Fruit fly (Drosophila melanogaster) whole organism: ENCODE measurements around the gene BORCS5.

Experiments
- Dll ChIP-seq: fragments of >200 bp; optimal IDR thresholded peaks from 2 replicates; lab custom pipeline; 2017
- usp ChIP-seq: fragments of >200 bp; optimal IDR thresholded peaks from 2 replicates; lab custom pipeline; 2017; ENCODE audit warnings: missing biosample characterization, missing genetic modification characterization, mixed read lengths

DNA sequence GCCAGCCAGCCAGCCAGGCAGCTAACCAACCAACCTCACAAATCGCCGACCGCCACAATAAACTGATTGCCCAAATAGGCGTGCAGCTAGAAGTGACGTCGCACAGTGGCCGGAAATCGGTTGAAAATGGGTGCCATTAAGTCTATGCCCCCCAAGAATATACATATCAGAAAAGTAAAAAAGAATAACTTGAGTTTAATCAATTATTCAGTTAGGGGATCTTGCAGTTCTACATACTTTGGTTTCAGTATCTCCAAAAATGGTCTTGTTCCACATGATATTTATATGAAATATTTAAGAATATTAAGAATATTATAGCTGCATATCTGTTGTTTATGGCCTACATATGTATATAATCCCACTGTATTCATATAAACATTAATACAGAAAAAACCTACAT, 12.8 kb upstream of the BORCS5 start:
- TF ChIP-seq Dll (lab: Kevin White, UChicago), result no peak
- TF ChIP-seq usp, result no peak
